Fruit fly (Drosophila melanogaster): Measurements from ENCODE around the gene Sh.

DNA sequence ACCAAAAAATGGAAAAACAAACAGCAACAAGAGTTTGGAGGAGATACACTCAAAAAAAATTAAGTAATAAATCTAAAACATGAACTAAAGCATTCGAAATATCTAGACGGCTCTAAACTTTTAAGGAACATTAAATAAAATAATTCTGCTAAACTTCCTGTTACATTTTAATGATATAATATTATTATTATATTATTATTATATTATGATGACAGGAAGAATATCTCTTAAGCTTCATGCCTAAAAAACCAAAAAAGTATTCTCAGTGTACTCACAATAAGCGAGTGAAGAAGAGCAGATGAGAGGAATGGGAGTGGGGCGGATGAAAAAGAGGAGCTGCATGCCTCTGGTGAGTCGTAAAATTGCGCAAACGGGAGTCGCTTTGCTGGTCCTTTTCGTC lies 4.9 kb downstream of the Sh start:
- TF ChIP-seq Hr78 (GFP tag; optimal IDR thresholded peaks at IDR 0.05) (no peak), CG11560 (tag; IDR thresholded peaks at IDR 0.05) (no peak), klu (GFP tag; IDR thresholded peaks at IDR 0.05) (no peak), E2f1 (GFP tag; IDR thresholded peaks at IDR 0.05) (no peak), Sry-β (GFP tag; optimal IDR thresholded peaks at IDR 0.05) (no peak), Nf-YA (GFP tag; IDR thresholded peaks at IDR 0.05) (no peak), CG18011 (GFP tag; optimal IDR thresholded peaks at IDR 0.05) (no peak), CG6689 (GFP tag; IDR thresholded peaks at IDR 0.05) (0 out of 2 replicates have a peak, but pooled peaks have one; percentile 8), CG6854 (GFP tag; optimal IDR thresholded peaks at IDR 0.05) (no peak)

Data from whole organism, embryonic.